Worm (Caenorhabditis elegans) whole organism, early embryonic: ENCODE results near the gene mog-5.

Experiments used
- B0310.2 ChIP-seq: sonication (generic microtip); optimal IDR thresholded peaks from 2 replicates; lab custom pipeline; 2016; ENCODE audit warnings: mild to moderate bottlenecking, missing genetic modification characterization, missing compliant biosample characterization
- aly-1 ChIP-seq: sonication (generic microtip); optimal IDR thresholded peaks from 2 replicates; lab custom pipeline; 2016; ENCODE audit warnings: missing genetic modification characterization, missing compliant biosample characterization
- ama-1 ChIP-seq: fragments of 150-350 bp; optimal IDR thresholded peaks from 2 replicates; lab custom pipeline; 2014
- ceh-36 ChIP-seq: sonication (generic microtip); optimal IDR thresholded peaks from 2 replicates; lab custom pipeline; 2016; ENCODE audit warnings: missing genetic modification characterization, inconsistent platforms, missing compliant biosample characterization
- flt-1 ChIP-seq: fragments of 200-800 bp; sonication (Bioruptor generic); IDR thresholded peaks from 2 replicates; pipeline ENCODE4 v1.3.6; 2022; ENCODE audit warnings: missing genetic modification characterization, missing compliant biosample characterization
- hnd-1 ChIP-seq: sonication (generic microtip); optimal IDR thresholded peaks from 2 replicates; lab custom pipeline; 2016; ENCODE audit warnings: missing genetic modification characterization, missing compliant biosample characterization
- pes-1 ChIP-seq: fragments of 200-800 bp; sonication (Bioruptor generic); IDR thresholded peaks from 2 replicates; pipeline ENCODE4 v1.3.6; 2022; ENCODE audit warnings: missing genetic modification reagents, missing genetic modification characterization, missing compliant biosample characterization
- scrt-1 ChIP-seq: fragments of 200-800 bp; sonication (Bioruptor generic); IDR thresholded peaks from 2 replicates; pipeline ENCODE4 v1.3.6; 2022; ENCODE audit warnings: missing genetic modification characterization, missing compliant biosample characterization
- tbx-11 ChIP-seq: fragments of 200-800 bp; sonication (Bioruptor generic); IDR thresholded peaks from 2 replicates; pipeline ENCODE4 v1.3.6; 2022; ENCODE audit warnings: missing genetic modification characterization, missing compliant biosample characterization

ce11 chrII:5393090-5393489 is 6.2 kb upstream of the mog-5 start, which contains the start of gene brap-2:
- TF ChIP-seq hnd-1: no peak
- TF ChIP-seq ama-1 (lab: Kevin White, UChicago): no peak
- TF ChIP-seq B0310.2 (tag; lab: Kevin White, UChicago): no peak
- TF ChIP-seq tbx-11: no peak
- no peak for TF ChIP-seq scrt-1 (GFP tag; lab: Robert Waterston, UW)
- TF ChIP-seq flt-1 (GFP tag; lab: Robert Waterston, UW): no peak
- no peak for TF ChIP-seq pes-1 (GFP tag; lab: Robert Waterston, UW)
- no peak for TF ChIP-seq ceh-36
- TF ChIP-seq aly-1 (tag; lab: Kevin White, UChicago): no peak
